Worm (Caenorhabditis elegans) whole organism, L1 larva: ENCODE data around the gene ggtb-1.

Source experiments
- nhr-85 ChIP-seq: sonication (generic microtip); peaks from one replicate; lab custom pipeline; 2016; ENCODE audit warnings: missing genetic modification characterization, inconsistent platforms, missing compliant biosample characterization
- pax-3 ChIP-seq: fragments of 200-800 bp; sonication (Bioruptor generic); optimal IDR thresholded peaks from 2 replicates; lab custom pipeline; 2018; ENCODE audit warnings: mild to moderate bottlenecking, missing genetic modification characterization, moderate library complexity, missing compliant biosample characterization

DNA sequence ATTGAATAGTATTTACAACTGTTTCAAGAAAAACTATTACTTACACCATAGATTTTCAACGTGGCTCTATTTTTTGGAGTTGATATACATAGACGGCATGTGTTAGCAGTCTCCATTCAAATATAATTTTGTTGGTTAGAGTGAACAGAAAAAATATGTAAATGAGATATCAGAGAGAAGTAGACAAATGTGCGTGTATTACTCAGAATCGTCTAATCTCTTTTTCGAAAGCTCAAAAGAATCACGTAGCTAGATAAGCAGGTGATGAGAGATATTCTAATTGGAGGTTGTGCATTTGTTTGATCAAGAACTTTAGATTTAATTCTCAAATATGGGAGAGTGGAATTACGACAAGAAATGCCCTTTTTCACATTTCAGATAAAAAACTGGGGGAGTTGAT lies 43.0 kb upstream of the ggtb-1 start, which contains the start of gene ZK418.10:
- TF ChIP-seq nhr-85 (no peak), pax-3 (tag; lab: Kevin White, UChicago) (peak; percentile 45)
